Fruit fly (Drosophila melanogaster) whole organism, embryonic: ENCODE data around the gene Cyp312a1.

Experiments
- CG3065 ChIP-seq: fragments of 200-800 bp; sonication (Bioruptor generic); optimal IDR thresholded peaks from 2 replicates; lab custom pipeline; 2016; ENCODE audit warnings: missing biosample characterization, missing genetic modification characterization
- Gsc ChIP-seq: fragments of 200-800 bp; sonication (Bioruptor generic); IDR thresholded peaks from 2 replicates; pipeline ENCODE4 v1.3.6; 2022; ENCODE audit warnings: missing biosample characterization, missing genetic modification characterization
- eve ChIP-seq, 2 experiments: fragments of >200 bp; optimal IDR thresholded peaks; 2 replicates each; lab custom pipeline; 2017; ENCODE audit warnings: missing biosample characterization in 2 of 2, missing genetic modification characterization in 2 of 2
- ro ChIP-seq: fragments of 200-800 bp; sonication (Bioruptor generic); IDR thresholded peaks from 2 replicates; pipeline ENCODE4 v1.3.6; 2022; ENCODE audit warnings: missing biosample characterization, missing genetic modification characterization
- twi ChIP-seq: fragments of 200-800 bp; optimal IDR thresholded peaks from 2 replicates; lab custom pipeline; 2019; ENCODE audit warnings: missing biosample characterization, mild to moderate bottlenecking, missing genetic modification characterization, moderate library complexity

DNA sequence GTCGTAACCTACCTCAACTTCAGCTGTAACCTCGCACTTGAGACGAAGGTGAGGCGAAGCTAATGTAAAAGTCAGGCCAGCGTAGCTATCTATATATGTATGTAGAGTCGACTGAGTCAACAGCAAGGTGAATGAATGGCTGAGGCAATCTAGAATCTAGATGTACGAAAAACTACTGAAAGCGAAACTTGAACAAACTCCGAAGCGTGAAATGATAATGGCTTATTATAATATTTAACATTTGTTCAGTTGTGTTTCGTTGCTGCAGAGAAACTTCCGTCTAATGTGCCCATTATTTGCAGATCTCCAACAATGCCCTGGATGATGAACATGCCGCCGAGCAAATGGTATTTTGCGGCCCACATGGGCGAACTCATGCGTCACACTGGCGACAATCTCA, 12.1 kb upstream of the Cyp312a1 start:
- TF ChIP-seq Gsc (GFP tag; lab: Robert Waterston, UW) (no peak), CG3065 (GFP tag; lab: Kevin White, UChicago) (no peak), twi (tag; lab: Kevin White, UChicago) (no peak), eve (GFP tag; optimal IDR thresholded peaks at IDR 0.05; lab: Kevin White, UChicago) (no peak), ro (GFP tag; lab: Robert Waterston, UW) (no peak)
